Fruit fly (Drosophila melanogaster): Measurements from ENCODE around the gene heca.
A peak's percentile ranks its signal among the peaks of the same experiment; 100 is the strongest.

The heca gene

dm6 chr3R:30413795-30414194 lies 136.1 kb downstream of the heca start (continued):
- TF ChIP-seq CG6765 (GFP tag; optimal IDR thresholded peaks at IDR 0.05) (no peak), CG17186 (GFP tag; optimal IDR thresholded peaks at IDR 0.05) (no peak), cato (GFP tag; optimal IDR thresholded peaks at IDR 0.05; ENCODE audit: borderline replicate concordance) (peak; percentile 47), CG6689 (GFP tag; IDR thresholded peaks at IDR 0.05) (peak; percentile 70), CG14965 (GFP tag; optimal IDR thresholded peaks at IDR 0.05; ENCODE audit: borderline replicate concordance) (no peak), kay (GFP tag; optimal IDR thresholded peaks at IDR 0.05) (no peak), CG2875 (GFP tag; optimal IDR thresholded peaks at IDR 0.05) (peak; percentile 35), NfI (GFP tag; optimal IDR thresholded peaks at IDR 0.05) (peak; percentile 30), CG7963 (GFP tag; IDR thresholded peaks at IDR 0.05; ENCODE audit: partially characterized antibody) (no peak), ems (GFP tag; optimal IDR thresholded peaks at IDR 0.05) (peak; percentile 23), Spps (tag; optimal IDR thresholded peaks at IDR 0.05) (peak; percentile 33), gce (GFP tag; IDR thresholded peaks at IDR 0.05) (peak; percentile 76; the same call in 2 of the 3 replicates), CG5180 (GFP tag; optimal IDR thresholded peaks at IDR 0.05) (no peak), lab (GFP tag; optimal IDR thresholded peaks at IDR 0.05) (peak; percentile 68), Sry-δ (GFP tag; optimal IDR thresholded peaks at IDR 0.05) (no peak), CG7786 (GFP tag; optimal IDR thresholded peaks at IDR 0.05) (peak; percentile 8), vnd (GFP tag; IDR thresholded peaks at IDR 0.05; ENCODE audit: partially characterized antibody) (no peak), CG10321 (GFP tag; IDR thresholded peaks at IDR 0.05) (no peak), Hmr (GFP tag; optimal IDR thresholded peaks at IDR 0.05) (peak; percentile 28), prd (optimal IDR thresholded peaks at IDR 0.05) (no peak), prd (GFP tag; IDR thresholded peaks at IDR 0.05) (no peak; the same call in 1 of the 3 replicates), chif (GFP tag; optimal IDR thresholded peaks at IDR 0.05) (peak; percentile 18 to 61), D19A (tag; optimal IDR thresholded peaks at IDR 0.05) (peak; percentile 16), CG8290 (GFP tag; optimal IDR thresholded peaks at IDR 0.05) (no peak), CG8290 (tag; optimal IDR thresholded peaks at IDR 0.05) (peak in 1 of 2 experiments; percentile 52), CG32772 (GFP tag; IDR thresholded peaks at IDR 0.05) (peak; percentile 64; the same call in 1 of the 2 replicates), nau (GFP tag; optimal IDR thresholded peaks at IDR 0.05) (no peak), CG9876 (GFP tag; optimal IDR thresholded peaks at IDR 0.05) (no peak), wdn (GFP tag; IDR thresholded peaks at IDR 0.05) (no peak), fd96Cb (tag; optimal IDR thresholded peaks at IDR 0.05) (peak; percentile 62), CG10267 (tag; optimal IDR thresholded peaks at IDR 0.05) (peak; percentile 46), CG7987 (GFP tag; optimal IDR thresholded peaks at IDR 0.05) (no peak), CG1792 (GFP tag; optimal IDR thresholded peaks at IDR 0.05) (peak; percentile 8), z (GFP tag; IDR thresholded peaks at IDR 0.05) (no peak), ATbp (GFP tag; optimal IDR thresholded peaks at IDR 0.05) (peak; percentile 49), ftz-f1 (GFP tag; optimal IDR thresholded peaks at IDR 0.05) (no peak), ssp (GFP tag; IDR thresholded peaks at IDR 0.05) (0 out of 2 replicates have a peak, but pooled peaks have one; percentile 9), Elba2 (GFP tag; optimal IDR thresholded peaks at IDR 0.05) (no peak), Meics (GFP tag; optimal IDR thresholded peaks at IDR 0.05) (peak; percentile 25), Hsf (GFP tag; optimal IDR thresholded peaks at IDR 0.05) (peak; percentile 62), Sox102F (GFP tag; optimal IDR thresholded peaks at IDR 0.05) (peak; percentile 73), Poxn (GFP tag; IDR thresholded peaks at IDR 0.05) (no peak), phol (tag; optimal IDR thresholded peaks at IDR 0.05) (peak; percentile 69), CG1233 (GFP tag; optimal IDR thresholded peaks at IDR 0.05) (peak; percentile 31), Doc2 (GFP tag; IDR thresholded peaks at IDR 0.05) (no peak), GATAe (GFP tag; conservative IDR thresholded peaks at IDR 0.05) (no peak), bbx (GFP tag; IDR thresholded peaks at IDR 0.05; ENCODE audit: partially characterized antibody) (no peak), CG32532 (GFP tag; IDR thresholded peaks at IDR 0.05) (peak; percentile 42; the same call in 1 of the 2 replicates), sim (GFP tag; IDR thresholded peaks at IDR 0.05) (no peak), CG15073 (GFP tag; optimal IDR thresholded peaks at IDR 0.05) (no peak), zf30C (GFP tag; optimal IDR thresholded peaks at IDR 0.05) (no peak)
